Worm (Caenorhabditis elegans) whole organism, mixed stage, embryonic: ENCODE measurements around the gene irld-49.

ENCODE experiments used
- hlh-1 ChIP-seq: fragments of 150-350 bp; optimal IDR thresholded peaks from 2 replicates; lab custom pipeline; 2014; ENCODE audit warnings: missing biosample characterization, missing genetic modification reagents, missing genetic modification characterization
- lin-13 ChIP-seq: fragments of 150-350 bp; optimal IDR thresholded peaks from 2 replicates; lab custom pipeline; 2014; ENCODE audit warnings: missing biosample characterization, missing genetic modification characterization
- sem-2 ChIP-seq: fragments of 200-800 bp; sonication (Bioruptor generic); optimal IDR thresholded peaks from 2 replicates; lab custom pipeline; 2018; ENCODE audit warnings: mild to moderate bottlenecking, missing genetic modification characterization, missing compliant biosample characterization
- unc-62 ChIP-seq: fragments of 150-350 bp; optimal IDR thresholded peaks from 2 replicates; lab custom pipeline; 2014; ENCODE audit warnings: missing biosample characterization, missing genetic modification reagents, missing genetic modification characterization

- TF ChIP-seq sem-2 (GFP tag; lab: Kevin White, UChicago) (no peak), hlh-1 (no peak), lin-13 (tag; lab: Kevin White, UChicago) (no peak), unc-62 (GFP tag; lab: Kevin White, UChicago) (no peak)
These were observed 47.6 kb downstream of the irld-49 start, which contains the start of gene K08A2.2 for ce11 chrII:2991555-2992083.
